Worm (Caenorhabditis elegans) whole organism, late embryonic: ENCODE results near the gene tag-131.

ENCODE experiments used
- C08G9.2 ChIP-seq: sonication (generic microtip); optimal IDR thresholded peaks from 2 replicates; lab custom pipeline; 2016; ENCODE audit warnings: mild to moderate bottlenecking, missing genetic modification characterization, moderate library complexity, missing compliant biosample characterization
- C38D4.7 ChIP-seq: fragments of 200-800 bp; sonication (Bioruptor generic); optimal IDR thresholded peaks from 2 replicates; lab custom pipeline; 2018; ENCODE audit warnings: mild to moderate bottlenecking, missing genetic modification characterization, moderate library complexity, missing compliant biosample characterization
- F13H6.1 ChIP-seq: sonication (generic microtip); optimal IDR thresholded peaks from 2 replicates; lab custom pipeline; 2016; ENCODE audit warnings: missing genetic modification characterization, missing compliant biosample characterization
- K02D7.2 ChIP-seq: sonication (generic microtip); optimal IDR thresholded peaks from 2 replicates; lab custom pipeline; 2017; ENCODE audit warnings: mild to moderate bottlenecking, missing genetic modification characterization, missing compliant biosample characterization
- T23F11.4 ChIP-seq: fragments of 200-800 bp; sonication (Bioruptor generic); optimal IDR thresholded peaks from 2 replicates; lab custom pipeline; 2018; ENCODE audit warnings: mild to moderate bottlenecking, missing genetic modification characterization, missing compliant biosample characterization
- ahr-1 ChIP-seq: sonication (generic microtip); optimal IDR thresholded peaks from 2 replicates; lab custom pipeline; 2016; ENCODE audit warnings: missing genetic modification characterization, missing compliant biosample characterization
- ceh-14 ChIP-seq: sonication (generic microtip); optimal IDR thresholded peaks from 2 replicates; lab custom pipeline; 2016; ENCODE audit warnings: missing genotype, missing genetic modification characterization, missing compliant biosample characterization
- ceh-18 ChIP-seq: sonication (generic microtip); optimal IDR thresholded peaks from 2 replicates; lab custom pipeline; 2016; ENCODE audit warnings: missing genetic modification characterization, missing compliant biosample characterization
- ceh-2 ChIP-seq: sonication (generic microtip); optimal IDR thresholded peaks from 2 replicates; lab custom pipeline; 2016; ENCODE audit warnings: missing genotype, missing genetic modification characterization, missing compliant biosample characterization
- ceh-24 ChIP-seq: sonication (generic microtip); optimal IDR thresholded peaks from 2 replicates; lab custom pipeline; 2016; ENCODE audit warnings: mild to moderate bottlenecking, missing genetic modification characterization, missing compliant biosample characterization
- ceh-31 ChIP-seq: sonication (generic microtip); optimal IDR thresholded peaks from 2 replicates; lab custom pipeline; 2016; ENCODE audit warnings: missing genetic modification characterization, missing compliant biosample characterization
- ceh-34 ChIP-seq: sonication (generic microtip); optimal IDR thresholded peaks from 2 replicates; lab custom pipeline; 2016; ENCODE audit warnings: mild to moderate bottlenecking, missing genetic modification characterization, missing compliant biosample characterization
- ceh-45 ChIP-seq: fragments of 200-800 bp; sonication (Bioruptor generic); IDR thresholded peaks from 2 replicates; pipeline ENCODE4 v1.3.6; 2022; ENCODE audit warnings: missing genetic modification reagents, missing genetic modification characterization, missing compliant biosample characterization
- ceh-6 ChIP-seq: fragments of 200-800 bp; sonication (Bioruptor generic); optimal IDR thresholded peaks from 2 replicates; lab custom pipeline; 2018; ENCODE audit warnings: mild to moderate bottlenecking, missing genetic modification characterization, missing compliant biosample characterization
- che-1 ChIP-seq: sonication (generic microtip); optimal IDR thresholded peaks from 2 replicates; lab custom pipeline; 2016; ENCODE audit warnings: mild to moderate bottlenecking, missing genetic modification characterization, missing compliant biosample characterization
- dmd-4 ChIP-seq: sonication (generic microtip); optimal IDR thresholded peaks from 2 replicates; lab custom pipeline; 2016; ENCODE audit warnings: borderline replicate concordance, missing genetic modification characterization, missing compliant biosample characterization
- dve-1 ChIP-seq: sonication (generic microtip); optimal IDR thresholded peaks from 2 replicates; lab custom pipeline; 2017; ENCODE audit warnings: antibody characterized with exemption, mild to moderate bottlenecking, missing genetic modification characterization, missing compliant biosample characterization
- elt-2 ChIP-seq: sonication (generic microtip); optimal IDR thresholded peaks from 2 replicates; lab custom pipeline; 2016; ENCODE audit warnings: missing genetic modification reagents, missing genetic modification characterization, missing compliant biosample characterization
- eyg-1 ChIP-seq: sonication (generic microtip); optimal IDR thresholded peaks from 2 replicates; lab custom pipeline; 2016; ENCODE audit warnings: missing genotype, missing genetic modification characterization, missing compliant biosample characterization
- fax-1 ChIP-seq: sonication (generic microtip); optimal IDR thresholded peaks from 2 replicates; lab custom pipeline; 2016; ENCODE audit warnings: missing genotype, missing genetic modification characterization, missing compliant biosample characterization
- fkh-6 ChIP-seq: sonication (generic microtip); optimal IDR thresholded peaks from 2 replicates; lab custom pipeline; 2016; ENCODE audit warnings: missing genetic modification characterization, missing compliant biosample characterization
- gmeb-2 ChIP-seq: sonication (generic microtip); optimal IDR thresholded peaks from 2 replicates; lab custom pipeline; 2016; ENCODE audit warnings: missing genetic modification characterization, inconsistent platforms, missing compliant biosample characterization
- hlh-13 ChIP-seq: fragments of 200-800 bp; sonication (Bioruptor generic); optimal IDR thresholded peaks from 2 replicates; lab custom pipeline; 2018; ENCODE audit warnings: mild to moderate bottlenecking, missing genetic modification characterization, missing compliant biosample characterization
- hlh-15 ChIP-seq: sonication (generic microtip); optimal IDR thresholded peaks from 2 replicates; lab custom pipeline; 2016; ENCODE audit warnings: missing genetic modification characterization, missing compliant biosample characterization
- hlh-6 ChIP-seq: sonication (generic microtip); optimal IDR thresholded peaks from 2 replicates; lab custom pipeline; 2016; ENCODE audit warnings: missing genotype, missing genetic modification characterization, missing compliant biosample characterization
- hlh-8 ChIP-seq: sonication (generic microtip); optimal IDR thresholded peaks from 2 replicates; lab custom pipeline; 2016; ENCODE audit warnings: missing genotype, missing genetic modification characterization, missing compliant biosample characterization
- lim-6 ChIP-seq: sonication (generic microtip); optimal IDR thresholded peaks from 2 replicates; lab custom pipeline; 2016; ENCODE audit warnings: missing genetic modification characterization, missing compliant biosample characterization
- lin-11 ChIP-seq: fragments of 200-800 bp; sonication (Bioruptor generic); optimal IDR thresholded peaks from 2 replicates; lab custom pipeline; 2018; ENCODE audit warnings: mild to moderate bottlenecking, missing genetic modification characterization, missing compliant biosample characterization
- madf-2 ChIP-seq: sonication (generic microtip); optimal IDR thresholded peaks from 2 replicates; lab custom pipeline; 2017; ENCODE audit warnings: missing genetic modification characterization, missing compliant biosample characterization
- nfya-1 ChIP-seq: sonication (generic microtip); optimal IDR thresholded peaks from 2 replicates; lab custom pipeline; 2017; ENCODE audit warnings: missing genetic modification characterization, mild to moderate bottlenecking, missing compliant biosample characterization, antibody characterized with exemption, moderate library complexity
- nhr-232 ChIP-seq: sonication (generic microtip); optimal IDR thresholded peaks from 2 replicates; lab custom pipeline; 2016; ENCODE audit warnings: missing genetic modification characterization, missing compliant biosample characterization
- pat-9 ChIP-seq: fragments of 200-800 bp; sonication (Bioruptor generic); optimal IDR thresholded peaks from 2 replicates; lab custom pipeline; 2018; ENCODE audit warnings: mild to moderate bottlenecking, missing genetic modification characterization, moderate library complexity, missing compliant biosample characterization
- pha-2 ChIP-seq: sonication (generic microtip); optimal IDR thresholded peaks from 2 replicates; lab custom pipeline; 2017; ENCODE audit warnings: mild to moderate bottlenecking, missing genetic modification characterization, missing compliant biosample characterization
- pqm-1 ChIP-seq: sonication (generic microtip); optimal IDR thresholded peaks from 2 replicates; lab custom pipeline; 2016; ENCODE audit warnings: missing genetic modification characterization, missing compliant biosample characterization
- ref-2 ChIP-seq: sonication (generic microtip); optimal IDR thresholded peaks from 2 replicates; lab custom pipeline; 2016; ENCODE audit warnings: missing genetic modification characterization, missing compliant biosample characterization
- rnt-1 ChIP-seq: sonication (generic microtip); optimal IDR thresholded peaks from 2 replicates; lab custom pipeline; 2016; ENCODE audit warnings: missing genetic modification characterization, missing compliant biosample characterization
- sdc-2 ChIP-seq: sonication (generic microtip); optimal IDR thresholded peaks from 2 replicates; lab custom pipeline; 2016; ENCODE audit warnings: missing genotype, missing genetic modification characterization, missing compliant biosample characterization
- sox-2 ChIP-seq: fragments of 200-800 bp; sonication (Bioruptor generic); IDR thresholded peaks from 2 replicates; pipeline ENCODE4 v1.3.6; 2022; ENCODE audit warnings: missing genetic modification reagents, missing genetic modification characterization, missing compliant biosample characterization
- sox-4 ChIP-seq: sonication (generic microtip); optimal IDR thresholded peaks from 2 replicates; lab custom pipeline; 2017; ENCODE audit warnings: mild to moderate bottlenecking, missing genetic modification characterization, inconsistent platforms, missing compliant biosample characterization
- syd-9 ChIP-seq: sonication (generic microtip); optimal IDR thresholded peaks from 2 replicates; lab custom pipeline; 2016; ENCODE audit warnings: mild to moderate bottlenecking, missing genetic modification characterization, moderate library complexity, missing compliant biosample characterization
- tbx-2 ChIP-seq: sonication (generic microtip); optimal IDR thresholded peaks from 2 replicates; lab custom pipeline; 2016; ENCODE audit warnings: missing genetic modification characterization, missing compliant biosample characterization
- ttx-3 ChIP-seq: sonication (generic microtip); optimal IDR thresholded peaks from 2 replicates; lab custom pipeline; 2016; ENCODE audit warnings: missing genetic modification reagents, missing genetic modification characterization, missing compliant biosample characterization
- unc-3 ChIP-seq, 2 experiments: fragments of 200-800 bp in 1 of 2; sonication (Bioruptor generic) in 1 of 2; sonication (generic microtip) in 1 of 2; conservative IDR thresholded peaks in 1 of 2; optimal IDR thresholded peaks in 1 of 2; 2 replicates each; pipeline versions ENCODE4 v1.3.6 to Lab custom; 2016 to 2022; ENCODE audit warnings: missing compliant biosample characterization in 2 of 2, missing genetic modification characterization in 2 of 2, missing genetic modification reagents in 1 of 2
- unc-42 ChIP-seq: sonication (generic microtip); optimal IDR thresholded peaks from 2 replicates; lab custom pipeline; 2016; ENCODE audit warnings: missing genotype, missing genetic modification characterization, missing compliant biosample characterization
- unc-86 ChIP-seq: sonication (generic microtip); optimal IDR thresholded peaks from 2 replicates; lab custom pipeline; 2016; ENCODE audit warnings: missing genetic modification characterization, missing compliant biosample characterization
- zip-5 ChIP-seq: sonication (generic microtip); optimal IDR thresholded peaks from 2 replicates; lab custom pipeline; 2016; ENCODE audit warnings: missing genetic modification characterization, missing compliant biosample characterization
- ztf-16 ChIP-seq: sonication (generic microtip); optimal IDR thresholded peaks from 2 replicates; lab custom pipeline; 2017; ENCODE audit warnings: missing genetic modification characterization, missing compliant biosample characterization

Gene tag-131

DNA sequence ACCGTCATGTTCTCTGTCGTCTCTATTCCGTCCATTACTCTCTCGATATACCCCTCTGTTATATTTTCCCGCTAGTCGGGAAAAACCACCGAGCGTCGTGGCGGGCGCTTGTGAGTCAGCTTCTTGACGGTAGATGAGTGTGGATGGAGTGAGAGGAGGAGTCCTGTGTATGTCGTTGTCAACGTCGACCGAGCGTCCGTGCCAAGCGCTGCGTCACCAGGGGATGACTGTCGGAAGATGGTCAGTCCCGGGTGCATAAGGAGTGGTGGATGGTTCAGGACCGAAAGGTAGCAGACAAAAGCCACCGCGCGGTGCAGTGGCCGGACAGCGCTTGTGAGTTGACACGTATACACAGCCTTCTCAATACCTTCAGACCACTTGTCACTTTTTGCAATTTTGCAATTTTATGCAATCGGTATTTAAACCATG, 51.9 kb downstream of the tag-131 start:
- TF ChIP-seq C08G9.2 (tag; lab: Kevin White, UChicago) (peak; percentile 10), rnt-1 (tag; lab: Kevin White, UChicago) (peak; percentile 48), ahr-1 (tag; lab: Kevin White, UChicago) (peak; percentile 35), sdc-2 (tag; lab: Kevin White, UChicago) (peak; percentile 56), che-1 (peak; percentile 68), madf-2 (tag; lab: Kevin White, UChicago) (peak; percentile 32), ttx-3 (tag; lab: Kevin White, UChicago) (peak; percentile 61), pat-9 (tag; lab: Kevin White, UChicago) (peak; percentile 56), fkh-6 (tag; lab: Kevin White, UChicago) (peak; percentile 33), K02D7.2 (tag; lab: Kevin White, UChicago) (peak; percentile 44), ceh-2 (tag; lab: Kevin White, UChicago) (peak; percentile 29), dve-1 (tag; lab: Kevin White, UChicago) (peak; percentile 18), hlh-6 (peak; percentile 74), eyg-1 (tag; lab: Kevin White, UChicago) (peak; percentile 44), unc-3 (GFP tag; conservative IDR thresholded peaks at IDR 0.05; lab: Robert Waterston, UW) (peak; percentile 30; the same call in 1 of the 2 replicates), unc-3 (tag; optimal IDR thresholded peaks at IDR 0.05; lab: Kevin White, UChicago) (peak; percentile 54), lim-6 (peak; percentile 22), ceh-6 (GFP tag; lab: Kevin White, UChicago) (peak; percentile 58), dmd-4 (tag; lab: Kevin White, UChicago) (peak; percentile 33), hlh-13 (GFP tag; lab: Kevin White, UChicago) (peak; percentile 51), T23F11.4 (peak; percentile 33), hlh-8 (tag; lab: Kevin White, UChicago) (peak; percentile 38), syd-9 (tag; lab: Kevin White, UChicago) (peak; percentile 72), unc-86 (peak; percentile 33), lin-11 (tag; lab: Kevin White, UChicago) (peak; percentile 48), ceh-18 (tag; lab: Kevin White, UChicago) (peak; percentile 69), tbx-2 (tag; lab: Kevin White, UChicago) (peak; percentile 61), ztf-16 (peak; percentile 50), gmeb-2 (peak; percentile 52), sox-4 (peak; percentile 30), ceh-45 (GFP tag; lab: Robert Waterston, UW) (peak; percentile 69; the same call in 1 of the 2 replicates), zip-5 (tag; lab: Kevin White, UChicago) (peak; percentile 19), pha-2 (peak; percentile 69), unc-42 (tag; lab: Kevin White, UChicago) (peak; percentile 3), fax-1 (tag; lab: Kevin White, UChicago) (peak; percentile 20), nfya-1 (tag; lab: Kevin White, UChicago) (peak; percentile 26), F13H6.1 (tag; lab: Kevin White, UChicago) (peak; percentile 31), ref-2 (tag; lab: Kevin White, UChicago) (peak; percentile 57), elt-2 (tag; lab: Kevin White, UChicago) (peak; percentile 76), sox-2 (GFP tag; lab: Robert Waterston, UW) (peak; percentile 49; the same call in 1 of the 2 replicates), C38D4.7 (GFP tag; lab: Kevin White, UChicago) (peak; percentile 49), pqm-1 (tag; lab: Kevin White, UChicago) (peak; percentile 15), ceh-24 (tag; lab: Kevin White, UChicago) (peak; percentile 16), ceh-34 (peak; percentile 59), hlh-15 (tag; lab: Kevin White, UChicago) (peak; percentile 36), ceh-14 (tag; lab: Kevin White, UChicago) (peak; percentile 57), ceh-31 (tag; lab: Kevin White, UChicago) (peak; percentile 29), nhr-232 (tag; lab: Kevin White, UChicago) (peak; percentile 45)
